Worm (Caenorhabditis elegans) whole organism, late embryonic: ENCODE data around the gene twk-44.

Source experiments
- ama-1 ChIP-seq: fragments of 150-350 bp; optimal IDR thresholded peaks from 2 replicates; lab custom pipeline; 2014
- ceh-19 ChIP-seq: fragments of 200-800 bp; sonication (Bioruptor generic); optimal IDR thresholded peaks from 2 replicates; lab custom pipeline; 2018; ENCODE audit warnings: mild to moderate bottlenecking, missing genetic modification characterization, missing compliant biosample characterization
- ceh-6 ChIP-seq: fragments of 200-800 bp; sonication (Bioruptor generic); optimal IDR thresholded peaks from 2 replicates; lab custom pipeline; 2018; ENCODE audit warnings: mild to moderate bottlenecking, missing genetic modification characterization, missing compliant biosample characterization
- che-1 ChIP-seq: sonication (generic microtip); optimal IDR thresholded peaks from 2 replicates; lab custom pipeline; 2016; ENCODE audit warnings: mild to moderate bottlenecking, missing genetic modification characterization, missing compliant biosample characterization
- elt-2 ChIP-seq: sonication (generic microtip); optimal IDR thresholded peaks from 2 replicates; lab custom pipeline; 2016; ENCODE audit warnings: missing genetic modification reagents, missing genetic modification characterization, missing compliant biosample characterization
- fkh-10 ChIP-seq: fragments of 150-350 bp; optimal IDR thresholded peaks from 2 replicates; lab custom pipeline; 2014; ENCODE audit warnings: missing biosample characterization, missing genetic modification reagents, missing genetic modification characterization
- nfya-1 ChIP-seq: sonication (generic microtip); optimal IDR thresholded peaks from 2 replicates; lab custom pipeline; 2017; ENCODE audit warnings: missing genetic modification characterization, mild to moderate bottlenecking, missing compliant biosample characterization, antibody characterized with exemption, moderate library complexity
- pha-2 ChIP-seq: sonication (generic microtip); optimal IDR thresholded peaks from 2 replicates; lab custom pipeline; 2017; ENCODE audit warnings: mild to moderate bottlenecking, missing genetic modification characterization, missing compliant biosample characterization
- pha-4 ChIP-seq: fragments of 150-350 bp; optimal IDR thresholded peaks from 2 replicates; lab custom pipeline; 2018; ENCODE audit warnings: missing biosample characterization, missing genetic modification reagents, missing genetic modification characterization
- unc-55 ChIP-seq: sonication (generic microtip); optimal IDR thresholded peaks from 2 replicates; lab custom pipeline; 2017; ENCODE audit warnings: missing biosample characterization, missing genetic modification reagents, missing genetic modification characterization

DNA sequence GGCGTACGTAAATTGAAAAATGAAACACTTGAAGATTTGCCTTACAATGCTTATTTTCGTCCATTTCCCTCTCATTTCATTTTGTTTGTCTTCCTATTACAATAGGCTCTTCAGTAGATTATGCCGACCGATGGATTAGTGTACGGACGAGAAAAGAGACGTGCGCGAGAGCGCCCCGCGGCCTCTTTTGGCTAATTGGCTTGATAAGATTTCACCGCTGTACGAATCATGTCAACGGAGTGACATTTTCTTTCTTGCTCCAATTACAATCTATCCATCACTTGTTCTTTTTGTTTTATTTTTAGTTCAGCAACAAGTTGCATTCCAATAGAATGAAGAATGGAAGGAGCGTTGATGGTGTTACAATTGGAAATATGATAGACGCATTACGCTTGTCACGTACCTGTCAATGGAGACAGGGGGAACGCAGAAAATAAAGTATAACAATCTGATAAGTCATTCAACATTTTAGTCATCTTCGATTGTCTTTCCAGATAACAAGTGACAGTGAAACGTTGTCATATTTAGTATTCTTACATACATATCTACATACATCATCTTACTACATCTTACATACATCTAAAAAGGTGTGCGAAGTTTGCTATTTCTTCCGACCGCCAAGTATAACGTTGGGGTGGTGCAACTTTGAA lies 18.7 kb downstream of the twk-44 start:
- TF ChIP-seq fkh-10 (GFP tag; lab: Kevin White, UChicago) = no peak
- TF ChIP-seq pha-4 (tag; lab: Kevin White, UChicago) = no peak
- no peak for TF ChIP-seq unc-55 (GFP tag; lab: Kevin White, UChicago)
- no peak for TF ChIP-seq ama-1
- TF ChIP-seq che-1 (tag; lab: Kevin White, UChicago) = no peak
- TF ChIP-seq pha-2 (tag; lab: Kevin White, UChicago) = no peak
- TF ChIP-seq ceh-19 = no peak
- no peak for TF ChIP-seq elt-2 (tag; lab: Kevin White, UChicago)
- peak; percentile 40 for TF ChIP-seq nfya-1
- no peak for TF ChIP-seq ceh-6 (GFP tag; lab: Kevin White, UChicago)
